Worm (Caenorhabditis elegans) whole organism, L4 larva: ENCODE data around the gene semo-1.

Experiments
- F10B5.3 ChIP-seq: sonication (generic microtip); optimal IDR thresholded peaks from 2 replicates; lab custom pipeline; 2016; ENCODE audit warnings: mild to moderate bottlenecking, missing genetic modification characterization, missing compliant biosample characterization
- F37D6.2 ChIP-seq: sonication (generic microtip); optimal IDR thresholded peaks from 2 replicates; lab custom pipeline; 2016; ENCODE audit warnings: mild to moderate bottlenecking, missing genetic modification characterization, missing compliant biosample characterization
- aly-2 ChIP-seq: sonication (generic microtip); optimal IDR thresholded peaks from 2 replicates; lab custom pipeline; 2018; ENCODE audit warnings: missing biosample characterization, missing genetic modification characterization
- ama-1 ChIP-seq: fragments of 150-350 bp; optimal IDR thresholded peaks from 2 replicates; lab custom pipeline; 2014; ENCODE audit warnings: inconsistent platforms, mixed read lengths
- ceh-28 ChIP-seq: fragments of 150-350 bp; optimal IDR thresholded peaks from 2 replicates; lab custom pipeline; 2014; ENCODE audit warnings: missing biosample characterization, missing genetic modification reagents, missing genetic modification characterization
- egl-27 ChIP-seq: sonication (generic microtip); optimal IDR thresholded peaks from 3 replicates; lab custom pipeline; 2017; ENCODE audit warnings: missing biosample characterization, missing genetic modification reagents, missing genetic modification characterization
- mep-1 ChIP-seq: fragments of 150-350 bp; sonication (generic microtip); optimal IDR thresholded peaks from 3 replicates; lab custom pipeline; 2014; ENCODE audit warnings: missing biosample characterization, missing genetic modification characterization
- nhr-28 ChIP-seq: fragments of 150-350 bp; optimal IDR thresholded peaks from 2 replicates; lab custom pipeline; 2014; ENCODE audit warnings: missing biosample characterization, missing genetic modification characterization
- skn-1 ChIP-seq: fragments of 150-350 bp; optimal IDR thresholded peaks from 2 replicates; lab custom pipeline; 2014; ENCODE audit warnings: missing biosample characterization, missing genetic modification characterization
- ztf-11 ChIP-seq: fragments of 150-350 bp; optimal IDR thresholded peaks from 2 replicates; lab custom pipeline; 2014; ENCODE audit warnings: missing biosample characterization, missing genetic modification characterization

- no peak for TF ChIP-seq ztf-11
- TF ChIP-seq nhr-28 (tag; lab: Kevin White, UChicago), result no peak
- no peak for TF ChIP-seq skn-1 (tag; lab: Kevin White, UChicago)
- no peak for TF ChIP-seq F37D6.2 (tag; lab: Kevin White, UChicago)
- TF ChIP-seq mep-1 (tag; lab: Kevin White, UChicago), result no peak
- TF ChIP-seq ama-1, result no peak
- TF ChIP-seq F10B5.3 (tag; lab: Kevin White, UChicago), result no peak
- TF ChIP-seq egl-27 (tag; lab: Kevin White, UChicago), result no peak
- no peak for TF ChIP-seq aly-2 (tag; lab: Kevin White, UChicago)
- TF ChIP-seq ceh-28 (tag; lab: Kevin White, UChicago), result no peak
Observed at ce11 chrIV:14071466-14071865, 20.5 kb downstream of the semo-1 start, which contains the start of gene ccar-1.
